Fruit fly (Drosophila melanogaster): ENCODE data around the gene CG9300.

The CG9300 gene

dm6 chr3L:19560695-19561246, 8.6 kb downstream of the CG9300 start:
- TF ChIP-seq CG11294 (GFP tag; IDR thresholded peaks at IDR 0.05) (peak; percentile 94), CG6808 (GFP tag; optimal IDR thresholded peaks at IDR 0.05) (peak; percentile 99), CG10631 (GFP tag; optimal IDR thresholded peaks at IDR 0.05) (peak; percentile 99), dac (GFP tag; optimal IDR thresholded peaks at IDR 0.05) (peak; percentile 94), CG6163 (GFP tag; IDR thresholded peaks at IDR 0.05) (peak; percentile 99), acj6 (GFP tag; optimal IDR thresholded peaks at IDR 0.05) (peak; percentile 99), net (GFP tag; optimal IDR thresholded peaks at IDR 0.05) (peak; percentile 99), Sox102F (GFP tag; optimal IDR thresholded peaks at IDR 0.05) (peak; percentile 99), fd59A (GFP tag; optimal IDR thresholded peaks at IDR 0.05) (peak; percentile 99), vri (GFP tag; optimal IDR thresholded peaks at IDR 0.05) (peak; percentile 97), CG4318 (GFP tag; optimal IDR thresholded peaks at IDR 0.05) (peak; percentile 96), spab (GFP tag; optimal IDR thresholded peaks at IDR 0.05) (peak; percentile 98), CG9139 (GFP tag; optimal IDR thresholded peaks at IDR 0.05) (peak; percentile 98), Blimp-1 (GFP tag; optimal IDR thresholded peaks at IDR 0.05) (peak; percentile 94), CG32006 (GFP tag; optimal IDR thresholded peaks at IDR 0.05) (peak; percentile 98), CG11902 (GFP tag; optimal IDR thresholded peaks at IDR 0.05) (peak; percentile 97), lz (GFP tag; optimal IDR thresholded peaks at IDR 0.05) (peak; percentile 98), CG11762 (GFP tag; optimal IDR thresholded peaks at IDR 0.05; ENCODE audit: insufficient read depth) (peak; percentile 97), esn (GFP tag; optimal IDR thresholded peaks at IDR 0.05) (peak; percentile 99), Hr39 (GFP tag; optimal IDR thresholded peaks at IDR 0.05) (peak; percentile 98), Smox (GFP tag; optimal IDR thresholded peaks at IDR 0.05) (peak; percentile 98), CG1621 (tag; optimal IDR thresholded peaks at IDR 0.05) (peak; percentile 96), CG8632 (GFP tag; optimal IDR thresholded peaks at IDR 0.05) (peak; percentile 98), cyc (GFP tag; optimal IDR thresholded peaks at IDR 0.05) (peak; percentile 98), pdm3 (GFP tag; optimal IDR thresholded peaks at IDR 0.05) (peak; percentile 98), CG16779 (tag; optimal IDR thresholded peaks at IDR 0.05) (peak; percentile 95), Sox15 (GFP tag; optimal IDR thresholded peaks at IDR 0.05) (peak; percentile 94), Eip93F (GFP tag; optimal IDR thresholded peaks at IDR 0.05) (peak; percentile 99), Hr38 (GFP tag; optimal IDR thresholded peaks at IDR 0.05) (peak; percentile 43), Ets21C (GFP tag; optimal IDR thresholded peaks at IDR 0.05) (peak; percentile 96), topi (GFP tag; optimal IDR thresholded peaks at IDR 0.05) (peak; percentile 99), Gug (GFP tag; IDR thresholded peaks at IDR 0.05) (peak; percentile 97), CG31627 (GFP tag; optimal IDR thresholded peaks at IDR 0.05) (peak; percentile 98), CG8119 (GFP tag; IDR thresholded peaks at IDR 0.05) (peak; percentile 99), svp (GFP tag) (peak; percentile 99), dsx (GFP tag; optimal IDR thresholded peaks at IDR 0.05; ENCODE audit: poor library complexity, severe bottlenecking) (peak; percentile 98), CG3032 (tag; optimal IDR thresholded peaks at IDR 0.05) (peak; percentile 99), Eip78C (GFP tag) (peak; percentile 100), Hr4 (GFP tag; optimal IDR thresholded peaks at IDR 0.05) (peak; percentile 98), Lpt (GFP tag; optimal IDR thresholded peaks at IDR 0.05) (peak; percentile 98), Met (GFP tag; optimal IDR thresholded peaks at IDR 0.05) (peak; percentile 99), CG7368 (GFP tag; optimal IDR thresholded peaks at IDR 0.05) (peak; percentile 97), CG15336 (GFP tag; IDR thresholded peaks at IDR 0.05) (peak; percentile 99), CG6854 (GFP tag; optimal IDR thresholded peaks at IDR 0.05) (peak; percentile 98), achi (GFP tag; optimal IDR thresholded peaks at IDR 0.05) (peak; percentile 98), CG34406 (GFP tag; optimal IDR thresholded peaks at IDR 0.05) (peak; percentile 98), CG6276 (GFP tag; optimal IDR thresholded peaks at IDR 0.05) (peak; percentile 96), CG10669 (GFP tag; optimal IDR thresholded peaks at IDR 0.05) (peak; percentile 98), Sox14 (GFP tag; optimal IDR thresholded peaks at IDR 0.05) (peak; percentile 98), CG3919 (GFP tag; optimal IDR thresholded peaks at IDR 0.05) (peak; percentile 99), salr (GFP tag; optimal IDR thresholded peaks at IDR 0.05) (peak; percentile 93 to 97), CG8319 (GFP tag; optimal IDR thresholded peaks at IDR 0.05) (peak; percentile 95)
